Worm (Caenorhabditis elegans) whole organism, late embryonic: Measurements from ENCODE around the gene ugt-19.

Source experiments
- ama-1 ChIP-seq: fragments of 150-350 bp; optimal IDR thresholded peaks from 2 replicates; lab custom pipeline; 2014
- ceh-31 ChIP-seq: sonication (generic microtip); optimal IDR thresholded peaks from 2 replicates; lab custom pipeline; 2016; ENCODE audit warnings: missing genetic modification characterization, missing compliant biosample characterization
- ceh-34 ChIP-seq: sonication (generic microtip); optimal IDR thresholded peaks from 2 replicates; lab custom pipeline; 2016; ENCODE audit warnings: mild to moderate bottlenecking, missing genetic modification characterization, missing compliant biosample characterization
- ceh-48 ChIP-seq: sonication (generic microtip); optimal IDR thresholded peaks from 2 replicates; lab custom pipeline; 2016; ENCODE audit warnings: missing genetic modification characterization, inconsistent platforms, missing compliant biosample characterization
- hlh-15 ChIP-seq: sonication (generic microtip); optimal IDR thresholded peaks from 2 replicates; lab custom pipeline; 2016; ENCODE audit warnings: missing genetic modification characterization, missing compliant biosample characterization
- hlh-6 ChIP-seq: sonication (generic microtip); optimal IDR thresholded peaks from 2 replicates; lab custom pipeline; 2016; ENCODE audit warnings: missing genotype, missing genetic modification characterization, missing compliant biosample characterization
- nhr-232 ChIP-seq: sonication (generic microtip); optimal IDR thresholded peaks from 2 replicates; lab custom pipeline; 2016; ENCODE audit warnings: missing genetic modification characterization, missing compliant biosample characterization
- pha-2 ChIP-seq: sonication (generic microtip); optimal IDR thresholded peaks from 2 replicates; lab custom pipeline; 2017; ENCODE audit warnings: mild to moderate bottlenecking, missing genetic modification characterization, missing compliant biosample characterization

DNA sequence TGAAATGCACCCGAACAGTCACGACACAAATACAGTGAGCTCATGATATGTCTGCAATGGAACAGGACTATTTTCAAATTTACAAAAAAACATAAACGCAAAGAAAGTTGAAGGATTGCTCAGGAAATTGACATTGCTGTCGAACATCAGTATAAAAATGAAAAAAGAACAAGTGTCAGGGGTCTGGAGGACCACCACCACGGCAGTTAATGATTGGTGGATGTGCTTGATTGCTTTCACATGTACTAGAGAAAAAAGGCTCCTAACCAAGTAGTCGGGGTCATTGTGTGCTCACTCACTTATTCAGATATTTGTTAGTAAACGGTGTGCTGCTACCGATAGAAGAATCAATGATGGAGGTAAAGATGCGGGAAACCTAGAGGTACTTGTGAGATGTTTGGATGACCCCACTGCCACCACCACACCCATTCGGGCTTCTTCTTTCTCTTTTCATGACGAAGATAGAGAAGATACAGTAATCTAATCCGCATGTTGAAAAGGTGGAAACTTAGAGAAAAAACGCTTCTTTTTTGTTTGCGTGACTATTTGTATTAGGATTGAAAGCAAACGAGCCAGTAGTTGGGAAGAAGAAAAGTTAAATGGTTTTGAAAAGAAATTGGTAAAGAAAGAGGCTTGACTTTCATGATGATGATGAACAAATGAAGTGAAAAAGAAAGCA, 47.6 kb upstream of the ugt-19 start, which contains the start of gene M03D4.4:
- TF ChIP-seq hlh-6 (tag; lab: Kevin White, UChicago) (no peak), hlh-15 (tag; lab: Kevin White, UChicago) (no peak), pha-2 (no peak), ceh-48 (tag; lab: Kevin White, UChicago) (no peak), ceh-34 (tag; lab: Kevin White, UChicago) (no peak), ceh-31 (no peak), ama-1 (no peak), nhr-232 (tag; lab: Kevin White, UChicago) (no peak)
